Worm (Caenorhabditis elegans): ENCODE measurements around the gene T13C5.9.

T13C5.9 gene

DNA sequence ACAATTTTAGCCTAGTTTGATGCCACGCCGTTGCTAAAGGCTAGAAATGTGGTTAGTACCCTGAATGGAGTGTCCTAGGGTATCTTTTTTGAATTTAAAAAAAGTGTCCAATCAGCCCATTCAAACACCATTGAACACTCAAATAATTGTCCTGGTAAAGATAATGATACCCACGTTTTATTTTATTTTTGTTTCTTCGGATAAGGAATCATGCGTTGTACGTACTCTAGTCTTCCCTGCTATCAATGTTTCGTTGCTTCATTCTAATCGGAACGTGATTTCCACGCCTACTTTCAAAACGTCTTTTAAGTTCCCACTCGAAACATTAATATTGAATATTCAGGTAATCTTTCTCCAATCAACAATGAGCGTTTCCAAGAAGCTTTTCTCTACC, 50.6 kb downstream of the T13C5.9 start, which contains the start of gene got-2.2:
Gene got-2.2, plus strand, starts transcription at position 344 of the 394 bp plus-strand sequence.
- no peak for TF ChIP-seq xnd-1 (tag; optimal IDR thresholded peaks at IDR 0.05)
